Worm (Caenorhabditis elegans) whole organism, mixed stage, embryonic: Measurements from ENCODE around the gene C13A2.10.

Experiments
- M03D4.4 ChIP-seq: sonication (generic microtip); optimal IDR thresholded peaks from 2 replicates; lab custom pipeline; 2017; ENCODE audit warnings: mild to moderate bottlenecking, missing genetic modification characterization, missing compliant biosample characterization
- bed-3 ChIP-seq: fragments of 200-800 bp; sonication (Bioruptor generic); optimal IDR thresholded peaks from 3 replicates; lab custom pipeline; 2018; ENCODE audit warnings: mild to moderate bottlenecking, missing genetic modification characterization, moderate library complexity, missing compliant biosample characterization
- blmp-1 ChIP-seq: fragments of 150-350 bp; optimal IDR thresholded peaks from 2 replicates; lab custom pipeline; 2014; ENCODE audit warnings: missing biosample characterization, missing genetic modification characterization
- ceh-39 ChIP-seq: fragments of 150-350 bp; optimal IDR thresholded peaks from 2 replicates; lab custom pipeline; 2014; ENCODE audit warnings: missing biosample characterization, missing genetic modification characterization
- ceh-43 ChIP-seq: fragments of 200-800 bp; sonication (Bioruptor generic); optimal IDR thresholded peaks from 2 replicates; lab custom pipeline; 2018; ENCODE audit warnings: mild to moderate bottlenecking, missing genetic modification characterization, moderate library complexity, missing compliant biosample characterization
- ceh-83 ChIP-seq: fragments of 200-800 bp; sonication (Bioruptor generic); optimal IDR thresholded peaks from 2 replicates; lab custom pipeline; 2018; ENCODE audit warnings: mild to moderate bottlenecking, missing genetic modification characterization, missing compliant biosample characterization
- ces-1 ChIP-seq: fragments of 150-350 bp; optimal IDR thresholded peaks from 2 replicates; lab custom pipeline; 2014; ENCODE audit warnings: missing biosample characterization, missing genetic modification reagents, missing genetic modification characterization
- cnd-1 ChIP-seq: fragments of 200-800 bp; sonication (Bioruptor generic); optimal IDR thresholded peaks from 2 replicates; lab custom pipeline; 2018; ENCODE audit warnings: mild to moderate bottlenecking, missing genetic modification characterization, missing compliant biosample characterization
- drap-1 ChIP-seq: fragments of 200-800 bp; sonication (Bioruptor generic); optimal IDR thresholded peaks from 3 replicates; lab custom pipeline; 2018; ENCODE audit warnings: mild to moderate bottlenecking, missing genetic modification characterization, missing compliant biosample characterization
- elt-3 ChIP-seq: fragments of 150-350 bp; optimal IDR thresholded peaks from 2 replicates; lab custom pipeline; 2014; ENCODE audit warnings: missing biosample characterization, missing genetic modification characterization
- flh-1 ChIP-seq: fragments of 200-800 bp; sonication (Bioruptor generic); optimal IDR thresholded peaks from 2 replicates; lab custom pipeline; 2018; ENCODE audit warnings: mild to moderate bottlenecking, missing genetic modification characterization, moderate library complexity, missing compliant biosample characterization
- ham-2 ChIP-seq: fragments of 200-800 bp; sonication (Bioruptor generic); optimal IDR thresholded peaks from 2 replicates; lab custom pipeline; 2018; ENCODE audit warnings: mild to moderate bottlenecking, missing genetic modification characterization, missing compliant biosample characterization
- hlh-1 ChIP-seq: fragments of 150-350 bp; optimal IDR thresholded peaks from 2 replicates; lab custom pipeline; 2014; ENCODE audit warnings: missing biosample characterization, missing genetic modification reagents, missing genetic modification characterization
- lin-13 ChIP-seq: fragments of 150-350 bp; optimal IDR thresholded peaks from 2 replicates; lab custom pipeline; 2014; ENCODE audit warnings: missing biosample characterization, missing genetic modification characterization
- lin-32 ChIP-seq: fragments of 200-800 bp; sonication (Bioruptor generic); optimal IDR thresholded peaks from 2 replicates; lab custom pipeline; 2018; ENCODE audit warnings: mild to moderate bottlenecking, missing genetic modification characterization, missing compliant biosample characterization
- lsy-2 ChIP-seq: fragments of 150-350 bp; optimal IDR thresholded peaks from 2 replicates; lab custom pipeline; 2014; ENCODE audit warnings: missing biosample characterization, missing genetic modification characterization
- mab-5 ChIP-seq: fragments of 150-350 bp; optimal IDR thresholded peaks from 2 replicates; lab custom pipeline; 2014; ENCODE audit warnings: missing biosample characterization, missing genetic modification characterization
- mep-1 ChIP-seq: fragments of 150-350 bp; optimal IDR thresholded peaks from 2 replicates; lab custom pipeline; 2017; ENCODE audit warnings: missing biosample characterization, missing genetic modification reagents, missing genetic modification characterization, inconsistent platforms
- mls-2 ChIP-seq: sonication (generic microtip); optimal IDR thresholded peaks from 2 replicates; lab custom pipeline; 2016; ENCODE audit warnings: mild to moderate bottlenecking, missing genetic modification characterization, moderate library complexity, missing compliant biosample characterization
- nhr-12 ChIP-seq: fragments of 150-350 bp; optimal IDR thresholded peaks from 2 replicates; lab custom pipeline; 2014; ENCODE audit warnings: missing biosample characterization, missing genetic modification characterization
- nhr-237 ChIP-seq: fragments of 150-350 bp; optimal IDR thresholded peaks from 2 replicates; lab custom pipeline; 2014; ENCODE audit warnings: missing biosample characterization, missing genetic modification characterization
- nhr-28 ChIP-seq: fragments of 150-350 bp; optimal IDR thresholded peaks from 2 replicates; lab custom pipeline; 2014; ENCODE audit warnings: missing biosample characterization, missing genetic modification characterization
- nhr-76 ChIP-seq: sonication (generic microtip); optimal IDR thresholded peaks from 2 replicates; lab custom pipeline; 2017; ENCODE audit warnings: missing biosample characterization, missing genetic modification characterization
- pha-4 ChIP-seq: fragments of 150-350 bp; optimal IDR thresholded peaks from 2 replicates; lab custom pipeline; 2018; ENCODE audit warnings: missing biosample characterization, missing genetic modification reagents, missing genetic modification characterization
- sem-2 ChIP-seq: fragments of 200-800 bp; sonication (Bioruptor generic); optimal IDR thresholded peaks from 2 replicates; lab custom pipeline; 2018; ENCODE audit warnings: mild to moderate bottlenecking, missing genetic modification characterization, missing compliant biosample characterization
- snpc-4 ChIP-seq: fragments of 150-350 bp; optimal IDR thresholded peaks from 2 replicates; lab custom pipeline; 2014; ENCODE audit warnings: missing biosample characterization, missing genetic modification characterization
- sptf-1 ChIP-seq: sonication (generic microtip); optimal IDR thresholded peaks from 2 replicates; lab custom pipeline; 2017; ENCODE audit warnings: mild to moderate bottlenecking, missing genetic modification characterization, moderate library complexity, missing compliant biosample characterization
- tbx-8 ChIP-seq: fragments of 200-800 bp; sonication (Bioruptor generic); optimal IDR thresholded peaks from 2 replicates; lab custom pipeline; 2018; ENCODE audit warnings: mild to moderate bottlenecking, missing genetic modification characterization, moderate library complexity, missing compliant biosample characterization
- unc-120 ChIP-seq: sonication (generic microtip); optimal IDR thresholded peaks from 2 replicates; lab custom pipeline; 2017; ENCODE audit warnings: missing genetic modification characterization, missing compliant biosample characterization; ENCODE audit not compliant: poor library complexity, severe bottlenecking
- unc-62 ChIP-seq: fragments of 150-350 bp; optimal IDR thresholded peaks from 2 replicates; lab custom pipeline; 2014; ENCODE audit warnings: missing biosample characterization, missing genetic modification reagents, missing genetic modification characterization
- zip-8 ChIP-seq: fragments of 150-350 bp; optimal IDR thresholded peaks from 2 replicates; lab custom pipeline; 2014; ENCODE audit warnings: missing biosample characterization, missing genetic modification characterization

C13A2.10 gene

ce11 chrV:7297263-7297662 lies 22.4 kb upstream of the C13A2.10 start, which contains the start of gene srj-32:
srj-32 (minus strand) TSS chrV:7297363.
- TF ChIP-seq tbx-8 (GFP tag; lab: Kevin White, UChicago) (no peak), nhr-76 (tag; lab: Kevin White, UChicago) (no peak), unc-120 (tag; lab: Kevin White, UChicago) (no peak), pha-4 (tag; lab: Kevin White, UChicago) (no peak), mep-1 (tag; lab: Kevin White, UChicago) (no peak), ces-1 (GFP tag; lab: Kevin White, UChicago) (no peak), ceh-43 (GFP tag; lab: Kevin White, UChicago) (no peak)

DNA sequence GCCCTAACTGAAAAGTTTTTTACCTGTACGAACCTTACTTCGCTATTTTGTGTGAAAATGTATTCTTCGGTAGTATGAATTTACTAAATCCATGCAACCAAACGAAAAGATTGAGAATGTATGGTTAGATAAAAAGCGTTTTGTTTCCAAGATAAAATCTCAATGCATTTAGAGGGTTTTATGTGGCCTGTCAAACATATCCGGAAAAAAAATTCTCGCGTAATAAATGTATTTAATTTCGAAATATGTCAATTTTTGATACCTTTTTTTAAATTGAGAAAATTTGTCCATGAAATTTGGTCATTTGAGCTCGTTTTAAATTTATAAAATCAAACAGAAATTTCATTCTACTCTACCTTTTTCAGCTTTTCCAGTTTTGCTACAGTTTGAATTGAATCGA lies 20.4 kb upstream of the C13A2.10 start, which contains the start of gene F07G11.4:
Gene F07G11.4 (minus strand): TSS at position 101 of the 400 bp plus-strand sequence.
- no peak for TF ChIP-seq nhr-237 (tag; lab: Kevin White, UChicago)
- TF ChIP-seq tbx-8 (GFP tag; lab: Kevin White, UChicago) = no peak
- no peak for TF ChIP-seq mls-2
- TF ChIP-seq blmp-1 (tag; lab: Kevin White, UChicago) = no peak
- no peak for TF ChIP-seq ces-1 (GFP tag; lab: Kevin White, UChicago)
- TF ChIP-seq ham-2 (GFP tag; lab: Kevin White, UChicago) = no peak
- no peak for TF ChIP-seq nhr-28 (tag; lab: Kevin White, UChicago)
- no peak for TF ChIP-seq flh-1 (GFP tag; lab: Kevin White, UChicago)
- TF ChIP-seq ceh-43 (GFP tag; lab: Kevin White, UChicago) = no peak
- TF ChIP-seq ceh-83 (GFP tag; lab: Kevin White, UChicago) = no peak
- no peak for TF ChIP-seq lin-13 (tag; lab: Kevin White, UChicago)
- no peak for TF ChIP-seq zip-8
- TF ChIP-seq cnd-1 = no peak
- no peak for TF ChIP-seq nhr-76 (tag; lab: Kevin White, UChicago)
- no peak for TF ChIP-seq mab-5 (tag; lab: Kevin White, UChicago)
- no peak for TF ChIP-seq sptf-1 (tag; lab: Kevin White, UChicago)
- TF ChIP-seq ceh-39 (tag; lab: Kevin White, UChicago) = no peak
- TF ChIP-seq lsy-2 = no peak
- no peak for TF ChIP-seq M03D4.4 (tag; lab: Kevin White, UChicago)
- no peak for TF ChIP-seq elt-3 (tag; lab: Kevin White, UChicago)

DNA sequence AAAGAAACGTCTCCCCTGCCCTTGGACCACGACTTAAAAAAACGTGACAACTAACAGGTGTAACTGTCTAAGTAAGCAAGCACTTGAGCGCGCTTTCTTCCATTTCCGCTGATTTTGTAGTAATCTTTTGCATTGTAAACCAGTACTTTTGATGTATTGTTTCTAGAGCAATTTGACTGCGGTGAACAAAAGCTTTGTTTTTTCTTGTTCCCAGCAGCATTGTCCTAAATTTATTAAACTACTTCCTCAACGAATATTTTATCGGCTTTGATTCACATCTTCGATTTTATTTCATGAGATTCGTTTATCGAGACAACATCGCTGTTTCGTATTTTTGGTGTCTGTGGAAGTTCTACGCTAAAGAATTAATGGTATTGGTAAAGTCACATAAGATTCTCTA lies 13.8 kb upstream of the C13A2.10 start, which contains the start of gene C13A2.1:
Gene C13A2.1 (plus strand): TSS at position 301 of the 400 bp plus-strand sequence.
- no peak for TF ChIP-seq lin-13 (tag; lab: Kevin White, UChicago)
- TF ChIP-seq bed-3 (GFP tag; lab: Kevin White, UChicago) = no peak
- TF ChIP-seq sem-2 (GFP tag; lab: Kevin White, UChicago) = no peak
- no peak for TF ChIP-seq mep-1 (tag; lab: Kevin White, UChicago)
- TF ChIP-seq ces-1 (GFP tag; lab: Kevin White, UChicago) = no peak
- no peak for TF ChIP-seq blmp-1 (tag; lab: Kevin White, UChicago)

- TF ChIP-seq elt-3 (tag; lab: Kevin White, UChicago) (no peak), unc-120 (tag; lab: Kevin White, UChicago) (no peak), mab-5 (tag; lab: Kevin White, UChicago) (no peak), tbx-8 (GFP tag; lab: Kevin White, UChicago) (no peak), ceh-39 (tag; lab: Kevin White, UChicago) (no peak), mls-2 (no peak), hlh-1 (tag; lab: Kevin White, UChicago) (no peak), bed-3 (GFP tag; lab: Kevin White, UChicago) (no peak), ham-2 (GFP tag; lab: Kevin White, UChicago) (no peak), blmp-1 (tag; lab: Kevin White, UChicago) (no peak), drap-1 (GFP tag; lab: Kevin White, UChicago) (no peak), pha-4 (tag; lab: Kevin White, UChicago) (no peak), lin-32 (GFP tag; lab: Kevin White, UChicago) (no peak), M03D4.4 (tag; lab: Kevin White, UChicago) (no peak), ceh-43 (GFP tag; lab: Kevin White, UChicago) (no peak), lin-13 (tag; lab: Kevin White, UChicago) (no peak), nhr-12 (tag; lab: Kevin White, UChicago) (no peak), nhr-76 (tag; lab: Kevin White, UChicago) (no peak), unc-62 (no peak), snpc-4 (no peak)
- TF ChIP-seq, all 35 proteins: peak for 0
Observed at ce11 chrV:7282037-7282436, 7.1 kb upstream of the C13A2.10 start, which contains the start of gene C13A2.3. C13A2.3 (plus strand) TSS chrV:7282337.
